Worm (Caenorhabditis elegans): ENCODE data around the gene F57H12.6.

ce11 chrIV:8004019-8004418 lies 27.9 kb upstream of the F57H12.6 start, which contains the start of gene rig-4:
- TF ChIP-seq sea-1 (GFP tag; conservative IDR thresholded peaks at IDR 0.05) (no peak), ceh-13 (GFP tag; optimal IDR thresholded peaks at IDR 0.05) (no peak), ama-1 (optimal IDR thresholded peaks at IDR 0.05) (no peak), scrt-1 (GFP tag; IDR thresholded peaks at IDR 0.05) (no peak), tra-4 (tag; optimal IDR thresholded peaks at IDR 0.05) (no peak), F13C5.2 (tag; optimal IDR thresholded peaks at IDR 0.05) (no peak), ets-7 (tag; optimal IDR thresholded peaks at IDR 0.05) (no peak), aly-1 (tag; optimal IDR thresholded peaks at IDR 0.05) (no peak), hnd-1 (tag; optimal IDR thresholded peaks at IDR 0.05) (no peak), ceh-36 (tag; optimal IDR thresholded peaks at IDR 0.05) (no peak), tbx-37 (GFP tag; conservative IDR thresholded peaks at IDR 0.05) (no peak), hmbx-1 (tag; optimal IDR thresholded peaks at IDR 0.05) (no peak), flt-1 (GFP tag; IDR thresholded peaks at IDR 0.05) (no peak), tbx-11 (GFP tag; IDR thresholded peaks at IDR 0.05) (no peak)

Measured in whole organism, early embryonic.